Fruit fly (Drosophila melanogaster) whole organism, embryonic: ENCODE data around the gene Nmdar2.

Source experiments
- CG1792 ChIP-seq: fragments of 200-800 bp; sonication (Bioruptor generic); optimal IDR thresholded peaks from 2 replicates; lab custom pipeline; 2016; ENCODE audit warnings: missing biosample characterization, missing genetic modification characterization
- CG5245 ChIP-seq: fragments of 200-800 bp; sonication (Bioruptor generic); optimal IDR thresholded peaks from 3 replicates; lab custom pipeline; 2016; ENCODE audit warnings: missing biosample characterization, missing genetic modification characterization
- Dip2 ChIP-seq: fragments of 200-800 bp; sonication (Bioruptor generic); IDR thresholded peaks from 2 replicates; pipeline ENCODE4 v1.3.6; 2022; ENCODE audit warnings: missing biosample characterization, missing genetic modification characterization
- Hr39 ChIP-seq: fragments of >200 bp; optimal IDR thresholded peaks from 2 replicates; lab custom pipeline; 2017
- MBD-R2 ChIP-seq: fragments of 200-800 bp; sonication (Bioruptor generic); IDR thresholded peaks from 2 replicates; pipeline ENCODE4 v1.3.6; 2022; ENCODE audit warnings: missing biosample characterization, missing genetic modification characterization
- dimm ChIP-seq: fragments of 200-800 bp; sonication (Bioruptor generic); IDR thresholded peaks from 2 replicates; pipeline ENCODE4 v1.3.6; 2022; ENCODE audit warnings: missing biosample characterization, missing genetic modification characterization
- slou ChIP-seq: fragments of 200-800 bp; sonication (Bioruptor generic); optimal IDR thresholded peaks from 3 replicates; lab custom pipeline; 2016; ENCODE audit warnings: missing biosample characterization, missing genetic modification characterization

dm6 chrX:1538638-1539037 is 31.0 kb upstream of the Nmdar2 start:
- no peak for TF ChIP-seq CG5245 (GFP tag; lab: Kevin White, UChicago)
- no peak for TF ChIP-seq slou
- TF ChIP-seq MBD-R2 (GFP tag; lab: Robert Waterston, UW), result no peak
- TF ChIP-seq CG1792 (GFP tag; lab: Kevin White, UChicago), result no peak
- TF ChIP-seq Dip2 (GFP tag; lab: Robert Waterston, UW), result no peak
- TF ChIP-seq Hr39, result peak; percentile 91
- TF ChIP-seq dimm (GFP tag; lab: Robert Waterston, UW), result no peak
